Worm (Caenorhabditis elegans) whole organism, L2 larva: ENCODE measurements around the gene T24A6.16.

Experiments
- mab-5 ChIP-seq: fragments of 150-350 bp; optimal IDR thresholded peaks from 2 replicates; lab custom pipeline; 2014; ENCODE audit warnings: missing biosample characterization, missing genetic modification characterization
- sma-9 ChIP-seq, 2 experiments: fragments of 150-350 bp in 1 of 2; sonication (generic microtip) in 1 of 2; optimal IDR thresholded peaks; 2 replicates each; lab custom pipeline; 2014 to 2016; ENCODE audit warnings: missing genetic modification characterization in 2 of 2, mild to moderate bottlenecking in 1 of 2, missing biosample characterization in 1 of 2, missing compliant biosample characterization in 1 of 2, missing genetic modification reagents in 1 of 2, moderate library complexity in 1 of 2

ce11 chrV:3581643-3582042, 18.9 kb upstream of the T24A6.16 start:
- TF ChIP-seq mab-5 (tag; lab: Kevin White, UChicago) (no peak), sma-9 (GFP tag; optimal IDR thresholded peaks at IDR 0.05; lab: Kevin White, UChicago) (no peak), sma-9 (tag; optimal IDR thresholded peaks at IDR 0.05; lab: Kevin White, UChicago) (no peak)
